Worm (Caenorhabditis elegans) whole organism, L1 larva: ENCODE data around the gene K01A6.5.
A peak's percentile ranks its signal among the peaks of the same experiment; 100 is the strongest.

Experiments
- C34B4.2 ChIP-seq: sonication (generic microtip); optimal IDR thresholded peaks from 2 replicates; lab custom pipeline; 2017; ENCODE audit warnings: mild to moderate bottlenecking, missing genetic modification characterization, missing compliant biosample characterization
- ceh-82 ChIP-seq, 3 experiments: fragments of 150-350 bp in 1 of 3; sonication (generic microtip) in 2 of 3; optimal IDR thresholded peaks; 2 replicates each; lab custom pipeline; 2014 to 2017; ENCODE audit warnings: missing biosample characterization in 3 of 3, missing genetic modification characterization in 3 of 3
- dpl-1 ChIP-seq, 3 experiments: fragments of 150-350 bp in 2 of 3; sonication (generic microtip) in 1 of 3; optimal IDR thresholded peaks; 2 replicates each; lab custom pipeline; 2014 to 2017; ENCODE audit warnings: missing biosample characterization in 3 of 3, missing genetic modification characterization in 3 of 3, missing genetic modification reagents in 3 of 3
- efl-1 ChIP-seq, 4 experiments: fragments of 150-350 bp; optimal IDR thresholded peaks in 3 of 4; peaks in 1 of 4; 1 replicate in 1 of 4; 2 replicates in 3 of 4; lab custom pipeline; 2014; ENCODE audit warnings: missing biosample characterization in 2 of 4, missing genetic modification characterization in 2 of 4, missing genetic modification reagents in 2 of 4
- fos-1 ChIP-seq: fragments of 150-350 bp; optimal IDR thresholded peaks from 2 replicates; lab custom pipeline; 2014; ENCODE audit warnings: missing biosample characterization, missing genetic modification characterization
- hpl-2 ChIP-seq: fragments of 150-350 bp; optimal IDR thresholded peaks from 2 replicates; lab custom pipeline; 2014; ENCODE audit warnings: missing biosample characterization, missing genetic modification reagents, missing genetic modification characterization
- isw-1 ChIP-seq: fragments of 200-800 bp; sonication (Bioruptor generic); IDR thresholded peaks from 2 replicates; pipeline ENCODE4 v1.3.6; 2022; ENCODE audit warnings: missing genetic modification characterization, missing compliant biosample characterization
- lin-14 ChIP-seq: fragments of 200-800 bp; sonication (Bioruptor generic); optimal IDR thresholded peaks from 2 replicates; lab custom pipeline; 2018; ENCODE audit warnings: mild to moderate bottlenecking, missing genetic modification characterization, moderate library complexity, missing compliant biosample characterization
- lin-15B ChIP-seq: fragments of 150-350 bp; sonication (generic microtip); optimal IDR thresholded peaks from 3 replicates; lab custom pipeline; 2014; ENCODE audit warnings: missing biosample characterization, missing genetic modification characterization
- lsy-2 ChIP-seq, 2 experiments: fragments of 150-350 bp; optimal IDR thresholded peaks; 2 replicates each; lab custom pipeline; 2014; ENCODE audit warnings: missing biosample characterization in 2 of 2, missing genetic modification characterization in 2 of 2
- mab-9 ChIP-seq: fragments of 200-800 bp; sonication (Bioruptor generic); IDR thresholded peaks from 2 replicates; pipeline ENCODE4 v1.3.6; 2022; ENCODE audit warnings: missing genetic modification reagents, missing genetic modification characterization, missing compliant biosample characterization
- mdl-1 ChIP-seq, 2 experiments: fragments of 150-350 bp; optimal IDR thresholded peaks; 2 replicates each; lab custom pipeline; 2014 to 2017; ENCODE audit warnings: missing biosample characterization in 2 of 2, missing genetic modification characterization in 2 of 2, inconsistent platforms in 1 of 2
- mef-2 ChIP-seq: fragments of 150-350 bp; optimal IDR thresholded peaks from 2 replicates; lab custom pipeline; 2014; ENCODE audit warnings: missing biosample characterization, missing genetic modification characterization
- mep-1 ChIP-seq: fragments of 150-350 bp; optimal IDR thresholded peaks from 2 replicates; lab custom pipeline; 2014; ENCODE audit warnings: missing biosample characterization, missing genetic modification characterization
- nhr-11 ChIP-seq: fragments of 150-350 bp; optimal IDR thresholded peaks from 2 replicates; lab custom pipeline; 2014; ENCODE audit warnings: missing biosample characterization, missing genetic modification characterization
- nhr-12 ChIP-seq: sonication (generic microtip); optimal IDR thresholded peaks from 2 replicates; lab custom pipeline; 2017; ENCODE audit warnings: missing biosample characterization, missing genetic modification characterization
- nhr-20 ChIP-seq: sonication (generic microtip); optimal IDR thresholded peaks from 2 replicates; lab custom pipeline; 2016; ENCODE audit warnings: mild to moderate bottlenecking, missing genetic modification characterization, missing compliant biosample characterization
- nhr-237 ChIP-seq: fragments of 150-350 bp; optimal IDR thresholded peaks from 2 replicates; lab custom pipeline; 2014; ENCODE audit warnings: missing biosample characterization, missing genetic modification characterization
- nhr-28 ChIP-seq: fragments of 150-350 bp; optimal IDR thresholded peaks from 2 replicates; lab custom pipeline; 2014; ENCODE audit warnings: missing biosample characterization, missing genetic modification characterization
- nhr-71 ChIP-seq: sonication (generic microtip); optimal IDR thresholded peaks from 2 replicates; lab custom pipeline; 2016; ENCODE audit warnings: mild to moderate bottlenecking, missing genetic modification characterization, moderate library complexity, missing compliant biosample characterization
- nhr-85 ChIP-seq: sonication (generic microtip); peaks from one replicate; lab custom pipeline; 2016; ENCODE audit warnings: missing genetic modification characterization, inconsistent platforms, missing compliant biosample characterization
- pqm-1 ChIP-seq: sonication (generic microtip); optimal IDR thresholded peaks from 3 replicates; lab custom pipeline; 2017; ENCODE audit warnings: missing biosample characterization, missing genetic modification characterization
- rnt-1 ChIP-seq: sonication (generic microtip); optimal IDR thresholded peaks from 2 replicates; lab custom pipeline; 2016; ENCODE audit warnings: mild to moderate bottlenecking, missing genetic modification characterization, moderate library complexity, missing compliant biosample characterization
- sup-37 ChIP-seq: fragments of 200-800 bp; sonication (Bioruptor generic); optimal IDR thresholded peaks from 2 replicates; lab custom pipeline; 2018; ENCODE audit warnings: mild to moderate bottlenecking, missing genetic modification characterization, missing compliant biosample characterization
- tbx-2 ChIP-seq: sonication (generic microtip); optimal IDR thresholded peaks from 2 replicates; lab custom pipeline; 2016; ENCODE audit warnings: missing genetic modification characterization, missing compliant biosample characterization
- tlp-1 ChIP-seq: fragments of 150-350 bp; optimal IDR thresholded peaks from 2 replicates; lab custom pipeline; 2014; ENCODE audit warnings: missing biosample characterization, missing genetic modification characterization
- unc-130 ChIP-seq: fragments of 150-350 bp; optimal IDR thresholded peaks from 2 replicates; lab custom pipeline; 2017; ENCODE audit warnings: missing biosample characterization, missing genetic modification characterization, inconsistent platforms
- unc-62 ChIP-seq: fragments of 150-350 bp; optimal IDR thresholded peaks from 2 replicates; lab custom pipeline; 2014; ENCODE audit warnings: missing biosample characterization, missing genetic modification reagents, missing genetic modification characterization
- unc-98 ChIP-seq: fragments of 200-800 bp; sonication (Bioruptor generic); IDR thresholded peaks from 2 replicates; pipeline ENCODE4 v1.3.6; 2022; ENCODE audit warnings: missing genetic modification characterization, missing compliant biosample characterization
- xbp-1 ChIP-seq: sonication (generic microtip); optimal IDR thresholded peaks from 2 replicates; lab custom pipeline; 2016; ENCODE audit warnings: missing genetic modification characterization, missing compliant biosample characterization
- zip-4 ChIP-seq: fragments of 200-800 bp; sonication (Bioruptor generic); optimal IDR thresholded peaks from 2 replicates; lab custom pipeline; 2018; ENCODE audit warnings: mild to moderate bottlenecking, missing genetic modification characterization, moderate library complexity, missing compliant biosample characterization
- ztf-11 ChIP-seq, 2 experiments: sonication (generic microtip); optimal IDR thresholded peaks; 2 replicates each; lab custom pipeline; 2016 to 2017; ENCODE audit warnings: missing genetic modification characterization in 2 of 2, missing biosample characterization in 1 of 2, missing compliant biosample characterization in 1 of 2

The K01A6.5 gene

DNA sequence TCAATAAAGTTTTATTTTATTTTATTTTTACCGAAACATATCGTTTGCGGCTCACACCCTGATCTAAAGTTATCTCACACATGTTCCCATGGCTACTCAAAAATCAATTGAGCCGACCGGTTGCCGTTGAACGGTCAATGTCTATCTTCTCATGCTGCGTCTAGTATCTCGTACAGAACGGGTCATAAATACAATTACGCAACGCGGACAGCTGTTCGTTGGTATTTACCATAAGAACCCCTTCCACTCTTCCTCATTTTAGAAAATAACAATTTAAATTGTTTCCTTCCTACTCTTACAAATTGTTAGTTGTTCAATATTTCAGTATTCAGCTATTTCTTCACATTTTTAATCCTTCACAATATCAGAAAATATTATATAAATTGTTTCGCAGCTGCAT lies 1.3 kb downstream of the K01A6.5 start:
- no peak for TF ChIP-seq hpl-2
- TF ChIP-seq sup-37 (GFP tag; lab: Kevin White, UChicago) = no peak
- no peak for TF ChIP-seq unc-98 (GFP tag; lab: Robert Waterston, UW)

ce11 chrIV:11744287-11744686 lies 1.8 kb downstream of the K01A6.5 start:
- TF ChIP-seq lin-14 (GFP tag; lab: Kevin White, UChicago) (peak; percentile 62), unc-62 (GFP tag; lab: Kevin White, UChicago) (no peak), unc-98 (GFP tag; lab: Robert Waterston, UW) (no peak), nhr-71 (tag; lab: Kevin White, UChicago) (peak; percentile 55), ztf-11 (tag; optimal IDR thresholded peaks at IDR 0.05; lab: Kevin White, UChicago) (no peak), xbp-1 (no peak)

DNA sequence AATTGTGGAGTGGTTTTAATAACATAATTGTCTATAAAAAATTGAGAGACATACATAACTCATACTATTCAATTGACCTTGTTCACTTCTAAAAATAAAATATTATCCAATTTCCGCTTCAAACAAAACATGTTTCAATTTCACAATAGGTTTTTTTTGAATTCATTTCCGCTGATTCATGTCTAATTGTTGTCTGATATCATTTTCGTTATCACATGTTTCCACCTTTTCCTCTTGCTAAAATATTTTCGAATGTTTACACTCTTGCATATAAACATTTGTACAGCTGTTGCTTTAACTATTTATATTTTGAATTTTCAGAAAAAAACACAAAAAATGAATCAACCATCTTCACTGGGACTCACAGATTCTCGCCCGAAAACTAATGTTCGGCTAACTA lies 2.8 kb downstream of the K01A6.5 start, which contains the start of gene gem-4:
Gene gem-4, plus strand, starts transcription at position 301 of the 400 bp plus-strand sequence.
- TF ChIP-seq nhr-28 (no peak), tbx-2 (tag; lab: Kevin White, UChicago) (no peak), ztf-11 (tag; optimal IDR thresholded peaks at IDR 0.05; lab: Kevin White, UChicago) (no peak), fos-1 (no peak), lin-14 (GFP tag; lab: Kevin White, UChicago) (no peak), nhr-85 (tag; lab: Kevin White, UChicago) (no peak), rnt-1 (tag; lab: Kevin White, UChicago) (no peak), mef-2 (no peak), nhr-237 (tag; lab: Kevin White, UChicago) (no peak), C34B4.2 (tag; lab: Kevin White, UChicago) (no peak)

ce11 chrIV:11748852-11749251 lies 6.3 kb downstream of the K01A6.5 start, which contains the start of gene T12A7.6:
TSS of gene T12A7.6 (plus strand) at chrIV:11749220.
- TF ChIP-seq nhr-20 (peak; percentile 49), lsy-2 (tag; optimal IDR thresholded peaks at IDR 0.05; lab: Kevin White, UChicago) (peak in 1 of 2 experiments; percentile 56), rnt-1 (tag; lab: Kevin White, UChicago) (peak; percentile 58), efl-1 (optimal IDR thresholded peaks at IDR 0.05; lab: Kevin White, UChicago) (peak; percentile 0 to 10), efl-1 (GFP tag; optimal IDR thresholded peaks at IDR 0.05 in 1 of 2; lab: Kevin White, UChicago) (no peak), lin-14 (GFP tag; lab: Kevin White, UChicago) (peak; percentile 72), dpl-1 (GFP tag; optimal IDR thresholded peaks at IDR 0.05; lab: Kevin White, UChicago) (no peak), unc-130 (tag; lab: Kevin White, UChicago) (peak; percentile 26), nhr-11 (tag; lab: Kevin White, UChicago) (peak; percentile 22), nhr-71 (tag; lab: Kevin White, UChicago) (peak; percentile 55), zip-4 (GFP tag; lab: Kevin White, UChicago) (no peak), unc-98 (GFP tag; lab: Robert Waterston, UW) (0 out of 2 replicates have a peak, but pooled peaks have one; percentile 12), mab-9 (GFP tag; lab: Robert Waterston, UW) (no peak), tlp-1 (tag; lab: Kevin White, UChicago) (no peak), mdl-1 (tag; optimal IDR thresholded peaks at IDR 0.05; lab: Kevin White, UChicago) (peak in 1 of 2 experiments; percentile 27)

DNA sequence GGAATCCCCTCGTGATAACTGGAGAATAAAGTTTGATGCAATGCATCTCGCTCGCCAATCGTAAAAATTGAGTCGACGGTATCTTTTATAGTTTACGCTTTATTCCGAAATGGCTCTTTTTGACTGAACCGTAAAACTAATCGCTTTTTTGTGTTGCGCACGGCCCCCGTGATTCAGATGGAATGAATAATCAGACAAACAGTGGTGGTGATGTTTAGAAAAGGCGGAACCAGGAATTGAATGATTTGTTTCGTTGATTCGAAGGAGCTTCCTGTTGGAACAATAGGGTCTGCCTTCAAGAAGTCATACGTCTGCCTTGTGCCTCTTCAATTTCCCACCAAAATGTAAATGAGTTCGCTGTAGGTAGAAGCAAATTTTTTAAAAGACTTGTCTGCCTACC lies 11.8 kb downstream of the K01A6.5 start, which contains the start of gene scl-18:
Gene scl-18, minus strand, starts transcription at position 101 of the 400 bp plus-strand sequence.
- TF ChIP-seq lin-15B (tag; lab: Kevin White, UChicago) = no peak
- TF ChIP-seq isw-1 (GFP tag; lab: Robert Waterston, UW) = no peak
- no peak for TF ChIP-seq ceh-82 (tag; optimal IDR thresholded peaks at IDR 0.05; lab: Kevin White, UChicago)
- TF ChIP-seq pqm-1 = no peak
- TF ChIP-seq mep-1 (tag; lab: Kevin White, UChicago) = no peak
- no peak for TF ChIP-seq nhr-12
